Fruit fly (Drosophila melanogaster) whole organism, embryonic: ENCODE measurements around the gene Pnn.
A peak's percentile ranks its signal among the peaks of the same experiment; 100 is the strongest.

Experiments
- Antp ChIP-seq: fragments of 200-800 bp; sonication (Bioruptor generic); optimal IDR thresholded peaks from 3 replicates; lab custom pipeline; 2016; ENCODE audit warnings: missing biosample characterization, missing genetic modification characterization
- Bgb ChIP-seq: fragments of 200-800 bp; sonication (Bioruptor generic); IDR thresholded peaks from 2 replicates; pipeline ENCODE4 v1.3.6; 2022; ENCODE audit warnings: missing biosample characterization, missing genetic modification characterization; ENCODE audit not compliant: partially characterized antibody
- BtbVII ChIP-seq: fragments of 200-800 bp; sonication (Bioruptor generic); optimal IDR thresholded peaks from 3 replicates; lab custom pipeline; 2017; ENCODE audit warnings: missing biosample characterization, mild to moderate bottlenecking, missing genetic modification characterization
- CG10321 ChIP-seq: fragments of 200-800 bp; sonication (Bioruptor generic); IDR thresholded peaks from 2 replicates; pipeline ENCODE4 v1.3.6; 2022; ENCODE audit warnings: missing biosample characterization, missing genetic modification characterization
- CG10543 ChIP-seq: fragments of 200-800 bp; sonication (Bioruptor generic); optimal IDR thresholded peaks from 3 replicates; lab custom pipeline; 2017; ENCODE audit warnings: missing biosample characterization, mild to moderate bottlenecking, missing genetic modification characterization, moderate library complexity
- CG17186 ChIP-seq: fragments of 200-800 bp; sonication (Bioruptor generic); optimal IDR thresholded peaks from 3 replicates; lab custom pipeline; 2017; ENCODE audit warnings: missing biosample characterization, missing genetic modification reagents, missing genetic modification characterization
- CG30020 ChIP-seq: fragments of 200-800 bp; optimal IDR thresholded peaks from 2 replicates; lab custom pipeline; 2019; ENCODE audit warnings: missing biosample characterization, mild to moderate bottlenecking, missing genetic modification characterization, moderate library complexity
- CG31365 ChIP-seq: fragments of 200-800 bp; sonication (Bioruptor generic); optimal IDR thresholded peaks from 2 replicates; lab custom pipeline; 2018; ENCODE audit warnings: missing biosample characterization, mild to moderate bottlenecking, missing genetic modification characterization
- CG32532 ChIP-seq: fragments of 200-800 bp; sonication (Bioruptor generic); IDR thresholded peaks from 2 replicates; pipeline ENCODE4 v1.3.6; 2022; ENCODE audit warnings: missing biosample characterization, missing genetic modification characterization
- CG32767 ChIP-seq: fragments of 200-800 bp; sonication (Bioruptor generic); IDR thresholded peaks from 2 replicates; pipeline ENCODE4 v1.3.6; 2022; ENCODE audit warnings: missing biosample characterization, missing genetic modification characterization
- CG34376 ChIP-seq: fragments of 200-800 bp; sonication (Bioruptor generic); optimal IDR thresholded peaks from 2 replicates; lab custom pipeline; 2018; ENCODE audit warnings: missing biosample characterization, mild to moderate bottlenecking, missing genetic modification characterization
- CG4328 ChIP-seq: fragments of 200-800 bp; sonication (Bioruptor generic); optimal IDR thresholded peaks from 3 replicates; lab custom pipeline; 2017; ENCODE audit warnings: missing biosample characterization, missing genetic modification reagents, missing genetic modification characterization
- CG6254 ChIP-seq: fragments of 200-800 bp; sonication (Bioruptor generic); optimal IDR thresholded peaks from 3 replicates; lab custom pipeline; 2017; ENCODE audit warnings: mild to moderate bottlenecking, missing biosample characterization, missing genetic modification reagents, missing genetic modification characterization
- CG6683 ChIP-seq: fragments of 200-800 bp; sonication (Bioruptor generic); optimal IDR thresholded peaks from 2 replicates; lab custom pipeline; 2017; ENCODE audit warnings: missing biosample characterization, mild to moderate bottlenecking, missing genetic modification characterization, missing genetic modification reagents
- CG6791 ChIP-seq: fragments of 200-800 bp; sonication (Bioruptor generic); IDR thresholded peaks from 3 replicates; pipeline ENCODE4 v1.3.6; 2022; ENCODE audit warnings: missing biosample characterization, missing genetic modification characterization; ENCODE audit not compliant: partially characterized antibody
- CG9797 ChIP-seq: fragments of 200-800 bp; sonication (Bioruptor generic); optimal IDR thresholded peaks from 3 replicates; lab custom pipeline; 2018; ENCODE audit warnings: missing biosample characterization, mild to moderate bottlenecking, missing genetic modification characterization
- Dp ChIP-seq: fragments of 200-800 bp; sonication (Bioruptor generic); optimal IDR thresholded peaks from 2 replicates; lab custom pipeline; 2018; ENCODE audit warnings: missing biosample characterization, mild to moderate bottlenecking, missing genetic modification characterization, moderate library complexity
- Fer1 ChIP-seq: fragments of 200-800 bp; sonication (Bioruptor generic); optimal IDR thresholded peaks from 2 replicates; lab custom pipeline; 2017; ENCODE audit warnings: missing biosample characterization, mild to moderate bottlenecking, missing genetic modification characterization
- HLHmδ ChIP-seq: fragments of 200-800 bp; sonication (Bioruptor generic); optimal IDR thresholded peaks from 2 replicates; lab custom pipeline; 2018; ENCODE audit warnings: missing biosample characterization, mild to moderate bottlenecking, missing genetic modification characterization, moderate library complexity
- HmgD ChIP-seq: fragments of 200-800 bp; sonication (Bioruptor generic); optimal IDR thresholded peaks from 3 replicates; lab custom pipeline; 2016; ENCODE audit warnings: missing biosample characterization, missing genetic modification characterization
- Hr3 ChIP-seq: fragments of 200-800 bp; sonication (Bioruptor generic); optimal IDR thresholded peaks from 3 replicates; lab custom pipeline; 2016; ENCODE audit warnings: missing biosample characterization, missing genetic modification characterization
- Hr78 ChIP-seq, 2 experiments: fragments of 200-800 bp in 1 of 2; fragments of >200 bp in 1 of 2; sonication (Bioruptor generic) in 1 of 2; optimal IDR thresholded peaks; 2 replicates each; lab custom pipeline; 2017 to 2019; ENCODE audit warnings: missing biosample characterization in 2 of 2, missing genetic modification characterization in 2 of 2, mild to moderate bottlenecking in 1 of 2, moderate library complexity in 1 of 2
- Lim3 ChIP-seq: fragments of 200-800 bp; sonication (Bioruptor generic); IDR thresholded peaks from 2 replicates; pipeline ENCODE4 v1.3.6; 2022; ENCODE audit warnings: missing biosample characterization, missing genetic modification characterization
- MBD-R2 ChIP-seq: fragments of 200-800 bp; sonication (Bioruptor generic); IDR thresholded peaks from 2 replicates; pipeline ENCODE4 v1.3.6; 2022; ENCODE audit warnings: missing biosample characterization, missing genetic modification characterization
- MESR4 ChIP-seq: fragments of 200-800 bp; sonication (Bioruptor generic); optimal IDR thresholded peaks from 2 replicates; lab custom pipeline; 2018; ENCODE audit warnings: missing biosample characterization, mild to moderate bottlenecking, missing genetic modification characterization, moderate library complexity
- Oli ChIP-seq: fragments of 200-800 bp; sonication (Bioruptor generic); optimal IDR thresholded peaks from 2 replicates; lab custom pipeline; 2018; ENCODE audit warnings: missing biosample characterization, mild to moderate bottlenecking, missing genetic modification characterization, moderate library complexity
- Optix ChIP-seq: fragments of 200-800 bp; sonication (Bioruptor generic); IDR thresholded peaks from 3 replicates; pipeline ENCODE4 v1.3.6; 2022; ENCODE audit warnings: missing biosample characterization, missing genetic modification characterization
- Rx ChIP-seq: fragments of 200-800 bp; sonication (Bioruptor generic); IDR thresholded peaks from 2 replicates; pipeline ENCODE4 v1.3.6; 2022; ENCODE audit warnings: missing biosample characterization, missing genetic modification characterization
- Sox102F ChIP-seq: fragments of 200-800 bp; sonication (Bioruptor generic); optimal IDR thresholded peaks from 2 replicates; lab custom pipeline; 2018; ENCODE audit warnings: missing biosample characterization, mild to moderate bottlenecking, missing genetic modification characterization, moderate library complexity
- Xbp1 ChIP-seq: fragments of 200-800 bp; sonication (Bioruptor generic); optimal IDR thresholded peaks from 3 replicates; lab custom pipeline; 2016; ENCODE audit warnings: missing biosample characterization, mild to moderate bottlenecking, missing genetic modification characterization
- YL-1 ChIP-seq: fragments of 200-800 bp; sonication (Bioruptor generic); optimal IDR thresholded peaks from 3 replicates; lab custom pipeline; 2017; ENCODE audit warnings: missing biosample characterization, mild to moderate bottlenecking, missing genetic modification characterization
- ato ChIP-seq: fragments of 200-800 bp; sonication (Bioruptor generic); IDR thresholded peaks from 2 replicates; pipeline ENCODE4 v1.3.6; 2022; ENCODE audit warnings: missing biosample characterization, missing genetic modification characterization; ENCODE audit not compliant: partially characterized antibody
- bcd ChIP-seq: fragments of 200-800 bp; sonication (Bioruptor generic); optimal IDR thresholded peaks from 2 replicates; lab custom pipeline; 2017; ENCODE audit warnings: missing biosample characterization, mild to moderate bottlenecking, missing genetic modification characterization
- eyg ChIP-seq: fragments of 200-800 bp; sonication (Bioruptor generic); optimal IDR thresholded peaks from 3 replicates; lab custom pipeline; 2016; ENCODE audit warnings: missing biosample characterization, missing genetic modification characterization
- fu2 ChIP-seq: fragments of 200-800 bp; sonication (Bioruptor generic); optimal IDR thresholded peaks from 2 replicates; lab custom pipeline; 2016; ENCODE audit warnings: missing biosample characterization, missing genetic modification characterization
- hth ChIP-seq: fragments of >200 bp; optimal IDR thresholded peaks from 2 replicates; lab custom pipeline; 2017; ENCODE audit warnings: inconsistent platforms
- ind ChIP-seq: fragments of 200-800 bp; sonication (Bioruptor generic); optimal IDR thresholded peaks from 3 replicates; lab custom pipeline; 2016; ENCODE audit warnings: missing biosample characterization, missing genetic modification characterization
- lilli ChIP-seq: fragments of 200-800 bp; sonication (Bioruptor generic); optimal IDR thresholded peaks from 3 replicates; lab custom pipeline; 2016; ENCODE audit warnings: missing biosample characterization, missing genetic modification characterization
- lov ChIP-seq, 2 experiments: fragments of 200-800 bp in 1 of 2; fragments of >200 bp in 1 of 2; sonication (Bioruptor generic) in 1 of 2; IDR thresholded peaks in 1 of 2; optimal IDR thresholded peaks in 1 of 2; 2 replicates in 1 of 2; 3 replicates in 1 of 2; pipeline versions ENCODE4 v1.3.6 to Lab custom; 2017 to 2022; ENCODE audit warnings: missing biosample characterization in 1 of 2, missing genetic modification characterization in 1 of 2
- mld ChIP-seq: fragments of 200-800 bp; sonication (Bioruptor generic); IDR thresholded peaks from 3 replicates; pipeline ENCODE4 v1.3.6; 2022; ENCODE audit warnings: missing biosample characterization, missing genetic modification characterization; ENCODE audit not compliant: partially characterized antibody
- nerfin-2 ChIP-seq: fragments of 200-800 bp; sonication (Bioruptor generic); IDR thresholded peaks from 2 replicates; pipeline ENCODE4 v1.3.6; 2022; ENCODE audit warnings: missing biosample characterization, missing genetic modification characterization; ENCODE audit not compliant: partially characterized antibody
- oc ChIP-seq: fragments of 200-800 bp; sonication (Bioruptor generic); optimal IDR thresholded peaks from 2 replicates; lab custom pipeline; 2018; ENCODE audit warnings: missing biosample characterization, mild to moderate bottlenecking, missing genetic modification characterization, moderate library complexity
- schlank ChIP-seq: fragments of 200-800 bp; sonication (Bioruptor generic); optimal IDR thresholded peaks from 2 replicates; lab custom pipeline; 2018; ENCODE audit warnings: missing biosample characterization, mild to moderate bottlenecking, missing genetic modification characterization
- toy ChIP-seq: fragments of 200-800 bp; sonication (Bioruptor generic); IDR thresholded peaks from 2 replicates; pipeline ENCODE4 v1.3.6; 2022; ENCODE audit warnings: missing biosample characterization, missing genetic modification characterization
- tx ChIP-seq: fragments of 200-800 bp; sonication (Bioruptor generic); optimal IDR thresholded peaks from 2 replicates; lab custom pipeline; 2016; ENCODE audit warnings: missing biosample characterization, missing genetic modification characterization
- vvl ChIP-seq: fragments of 200-800 bp; sonication (Bioruptor generic); IDR thresholded peaks from 2 replicates; pipeline ENCODE4 v1.3.6; 2022; ENCODE audit warnings: missing biosample characterization, missing genetic modification characterization

Gene Pnn

dm6 chr3R:9710886-9711285, 29.8 kb upstream of the Pnn start, which contains the start of the genes trbd and dmt (continued):
- TF ChIP-seq lilli (GFP tag; lab: Kevin White, UChicago) (no peak), CG6683 (GFP tag; lab: Kevin White, UChicago) (no peak), Xbp1 (GFP tag; lab: Kevin White, UChicago) (peak; percentile 77), BtbVII (GFP tag; lab: Kevin White, UChicago) (no peak), CG6791 (GFP tag; lab: Robert Waterston, UW) (no peak), MESR4 (GFP tag; lab: Kevin White, UChicago) (peak; percentile 94), eyg (GFP tag; lab: Kevin White, UChicago) (no peak), mld (GFP tag; lab: Robert Waterston, UW) (no peak), CG31365 (tag; lab: Kevin White, UChicago) (no peak), HmgD (GFP tag; lab: Kevin White, UChicago) (peak; percentile 90), bcd (GFP tag; lab: Kevin White, UChicago) (no peak), Fer1 (GFP tag; lab: Kevin White, UChicago) (no peak), toy (GFP tag; lab: Robert Waterston, UW) (no peak), Sox102F (no peak), Lim3 (GFP tag; lab: Robert Waterston, UW) (no peak), oc (tag; lab: Kevin White, UChicago) (no peak)

DNA sequence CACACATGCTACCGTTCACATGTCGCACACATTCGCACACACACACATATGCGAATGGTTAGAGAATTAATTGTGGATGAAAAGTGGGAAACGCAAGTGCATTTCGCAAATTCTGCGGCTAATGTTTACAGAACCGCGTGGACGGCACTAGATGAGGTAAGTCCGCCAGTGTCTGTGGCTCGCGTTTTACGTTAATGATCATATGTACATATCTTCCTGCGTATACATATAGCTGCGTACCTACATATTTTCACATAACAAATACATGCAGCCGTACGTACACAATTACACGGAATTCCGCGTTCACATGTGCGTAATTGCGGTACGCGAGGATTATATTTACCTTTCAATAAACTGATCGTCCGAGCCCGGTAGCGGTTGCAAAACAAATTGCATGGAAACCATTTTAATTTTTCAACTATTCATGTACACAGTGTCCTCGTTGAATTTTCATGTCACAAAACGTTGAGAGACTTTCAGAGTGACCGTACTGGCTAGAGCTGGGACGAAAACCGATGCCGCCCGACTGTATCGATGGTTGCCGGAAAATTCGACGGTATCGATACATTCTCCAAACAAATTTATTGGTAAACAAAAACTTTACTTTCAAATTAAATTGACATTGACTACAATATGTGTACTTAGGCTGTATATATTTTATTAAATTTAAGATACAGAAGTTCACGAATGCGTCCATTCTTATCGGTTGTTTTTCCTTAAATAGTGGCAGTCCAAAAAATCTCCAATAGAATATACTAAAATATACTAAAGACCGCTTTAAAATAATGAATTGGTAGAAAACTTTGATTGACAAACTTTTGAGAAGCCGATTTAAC, 15.4 kb upstream of the Pnn start, which contains the start of gene hyd:
Gene hyd (minus strand): TSS at position 495 of the 836 bp plus-strand sequence.
- TF ChIP-seq CG10321 (GFP tag; lab: Robert Waterston, UW) (no peak), Dp (GFP tag; lab: Kevin White, UChicago) (peak; percentile 57), Antp (GFP tag; lab: Kevin White, UChicago) (no peak), fu2 (GFP tag; lab: Kevin White, UChicago) (no peak), CG34376 (GFP tag; lab: Kevin White, UChicago) (peak; percentile 43), lilli (GFP tag; lab: Kevin White, UChicago) (no peak), Bgb (GFP tag; lab: Robert Waterston, UW) (peak; percentile 85), CG17186 (GFP tag; lab: Kevin White, UChicago) (peak; percentile 24), CG6254 (no peak), lov (optimal IDR thresholded peaks at IDR 0.05; lab: Kevin White, UChicago) (no peak), lov (GFP tag; IDR thresholded peaks at IDR 0.05; lab: Robert Waterston, UW) (no peak), Oli (no peak), HLHmδ (GFP tag; lab: Kevin White, UChicago) (no peak), CG32767 (GFP tag; lab: Robert Waterston, UW) (no peak), oc (tag; lab: Kevin White, UChicago) (no peak), YL-1 (GFP tag; lab: Kevin White, UChicago) (peak; percentile 76), Optix (no peak), CG10543 (GFP tag; lab: Kevin White, UChicago) (no peak), ato (GFP tag; lab: Robert Waterston, UW) (peak; percentile 73), Hr3 (GFP tag; lab: Kevin White, UChicago) (no peak), schlank (tag; lab: Kevin White, UChicago) (no peak), hth (lab: Kevin White, UChicago) (no peak), CG4328 (GFP tag; lab: Kevin White, UChicago) (no peak), Fer1 (GFP tag; lab: Kevin White, UChicago) (peak; percentile 13), MBD-R2 (GFP tag; lab: Robert Waterston, UW) (peak; percentile 54), CG30020 (tag; lab: Kevin White, UChicago) (peak; percentile 51), tx (no peak), CG32532 (GFP tag; lab: Robert Waterston, UW) (no peak), ind (GFP tag; lab: Kevin White, UChicago) (no peak), CG9797 (GFP tag; lab: Kevin White, UChicago) (peak; percentile 88), nerfin-2 (peak; percentile 61; the same call in 1 of the 2 replicates), Rx (GFP tag; lab: Robert Waterston, UW) (no peak), vvl (GFP tag; lab: Robert Waterston, UW) (no peak; the same call in 1 of the 2 replicates), Hr78 (GFP tag; optimal IDR thresholded peaks at IDR 0.05; lab: Kevin White, UChicago) (no peak)
